Fruit fly (Drosophila melanogaster): ENCODE data around the gene CG7443.

dm6 chr3R:8303848-8304247, 20.3 kb upstream of the CG7443 start, which contains the start of gene nac:
- TF ChIP-seq h (optimal IDR thresholded peaks at IDR 0.05) (no peak), insv (optimal IDR thresholded peaks at IDR 0.05) (no peak), psq (optimal IDR thresholded peaks at IDR 0.05) (no peak), Sin3A (optimal IDR thresholded peaks at IDR 0.05) (no peak), Myc (optimal IDR thresholded peaks at IDR 0.05) (no peak)

All from Kc167 (cell line).